Fruit fly (Drosophila melanogaster): ENCODE data around the gene aurB.
A peak's percentile ranks its signal among the peaks of the same experiment; 100 is the strongest.

aurB gene

dm6 chr2L:10856328-10856942 lies 1.5 kb downstream of the aurB start, which contains the start of gene Dnz1 (continued):
- no peak for TF ChIP-seq CG16779 (GFP tag; IDR thresholded peaks at IDR 0.05)
- TF ChIP-seq Gug (GFP tag; IDR thresholded peaks at IDR 0.05), result peak; percentile 50; the same call in 2 of the 4 replicates
- TF ChIP-seq kay (GFP tag; optimal IDR thresholded peaks at IDR 0.05), result peak; percentile 7
- no peak for TF ChIP-seq NK7.1 (GFP tag; optimal IDR thresholded peaks at IDR 0.05)
- TF ChIP-seq jumu (GFP tag; optimal IDR thresholded peaks at IDR 0.05), result peak; percentile 36
- TF ChIP-seq unpg (GFP tag; optimal IDR thresholded peaks at IDR 0.05), result peak; percentile 39
- no peak for TF ChIP-seq chinmo (GFP tag; IDR thresholded peaks at IDR 0.05; ENCODE audit: partially characterized antibody)
- TF ChIP-seq CG17829 (tag; optimal IDR thresholded peaks at IDR 0.05), result peak; percentile 63
- TF ChIP-seq CG17385 (GFP tag; optimal IDR thresholded peaks at IDR 0.05), result peak; percentile 15
- no peak for TF ChIP-seq stwl (tag; optimal IDR thresholded peaks at IDR 0.05)
- peak in 1 of 2 experiments; percentile 58 for TF ChIP-seq Hr51 (GFP tag; optimal IDR thresholded peaks at IDR 0.05)
- TF ChIP-seq tgo (GFP tag; IDR thresholded peaks at IDR 0.05), result peak; percentile 62; the same call in 2 of the 3 replicates
- TF ChIP-seq HLHmδ (GFP tag; optimal IDR thresholded peaks at IDR 0.05), result no peak
- TF ChIP-seq nerfin-1 (tag; optimal IDR thresholded peaks at IDR 0.05), result peak; percentile 36
- TF ChIP-seq Dll (GFP tag; IDR thresholded peaks at IDR 0.05; ENCODE audit: partially characterized antibody), result no peak
- peak; percentile 65 for TF ChIP-seq CG17359 (tag; optimal IDR thresholded peaks at IDR 0.05)
- peak; percentile 48 for TF ChIP-seq Fer3 (tag; optimal IDR thresholded peaks at IDR 0.05)
- TF ChIP-seq CG2120 (GFP tag; optimal IDR thresholded peaks at IDR 0.05), result peak; percentile 84
- peak; percentile 65 for TF ChIP-seq CG2712 (tag; optimal IDR thresholded peaks at IDR 0.05)
- TF ChIP-seq CG2129 (GFP tag; IDR thresholded peaks at IDR 0.05; ENCODE audit: partially characterized antibody), result no peak
- no peak for TF ChIP-seq NC2α (GFP tag; optimal IDR thresholded peaks at IDR 0.05)
- TF ChIP-seq CG6175 (GFP tag; IDR thresholded peaks at IDR 0.05), result no peak
- no peak for TF ChIP-seq slp2 (GFP tag; optimal IDR thresholded peaks at IDR 0.05)
- no peak for TF ChIP-seq HLH4C (GFP tag; IDR thresholded peaks at IDR 0.05; ENCODE audit: partially characterized antibody)
- TF ChIP-seq CG8359 (GFP tag; optimal IDR thresholded peaks at IDR 0.05; ENCODE audit: borderline replicate concordance), result no peak
- TF ChIP-seq Optix (GFP tag; IDR thresholded peaks at IDR 0.05), result peak; percentile 46; the same call in 1 of the 3 replicates
- peak; percentile 21; the same call in 1 of the 2 replicates for TF ChIP-seq sisA (GFP tag; IDR thresholded peaks at IDR 0.05)
- no peak for TF ChIP-seq h (optimal IDR thresholded peaks at IDR 0.05)
- no peak for TF ChIP-seq ewg (GFP tag; optimal IDR thresholded peaks at IDR 0.05)
- peak; percentile 53 for TF ChIP-seq Meics (GFP tag; optimal IDR thresholded peaks at IDR 0.05)
- TF ChIP-seq Trl (optimal IDR thresholded peaks at IDR 0.05), result no peak
- peak; percentile 62 for TF ChIP-seq Trl (GFP tag; optimal IDR thresholded peaks at IDR 0.05)
- no peak for TF ChIP-seq CG33213 (GFP tag; optimal IDR thresholded peaks at IDR 0.05)
- peak; percentile 20 for TF ChIP-seq CG4820 (GFP tag; optimal IDR thresholded peaks at IDR 0.05)
- peak; percentile 86 for TF ChIP-seq vvl (GFP tag; IDR thresholded peaks at IDR 0.05)
- peak; percentile 56 for TF ChIP-seq Hsf (GFP tag; optimal IDR thresholded peaks at IDR 0.05)
- TF ChIP-seq onecut (GFP tag; IDR thresholded peaks at IDR 0.05), result 0 out of 2 replicates have a peak, but pooled peaks have one; percentile 4
- TF ChIP-seq MESR4 (GFP tag; optimal IDR thresholded peaks at IDR 0.05), result peak; percentile 80
- peak; percentile 33 for TF ChIP-seq chn (GFP tag; optimal IDR thresholded peaks at IDR 0.05)
- TF ChIP-seq CG31441 (GFP tag; IDR thresholded peaks at IDR 0.05), result peak; percentile 49; the same call in 1 of the 2 replicates
- TF ChIP-seq CG15696 (tag; optimal IDR thresholded peaks at IDR 0.05), result peak; percentile 34
- TF ChIP-seq cwo (GFP tag; optimal IDR thresholded peaks at IDR 0.05), result peak; percentile 38
- peak; percentile 40; the same call in 1 of the 2 replicates for TF ChIP-seq CG6689 (GFP tag; IDR thresholded peaks at IDR 0.05)
- peak; percentile 22 for TF ChIP-seq tx (GFP tag; optimal IDR thresholded peaks at IDR 0.05)
- TF ChIP-seq sna (GFP tag; IDR thresholded peaks at IDR 0.05; ENCODE audit: partially characterized antibody), result no peak
- peak; percentile 1 for TF ChIP-seq HHEX (GFP tag; optimal IDR thresholded peaks at IDR 0.05)
- peak; percentile 0 for TF ChIP-seq slou (GFP tag; optimal IDR thresholded peaks at IDR 0.05)
- peak; percentile 8 for TF ChIP-seq CG2116 (GFP tag; optimal IDR thresholded peaks at IDR 0.05)
- TF ChIP-seq mam (GFP tag; optimal IDR thresholded peaks at IDR 0.05), result peak; percentile 16
